Fruit fly (Drosophila melanogaster): ENCODE data around the gene RpL36A.

The RpL36A gene

dm6 chr2L:8034734-8035133 is 8.0 kb downstream of the RpL36A start (continued):
- TF ChIP-seq ato (GFP tag; IDR thresholded peaks at IDR 0.05; ENCODE audit: partially characterized antibody): no peak
- TF ChIP-seq Myb (GFP tag; optimal IDR thresholded peaks at IDR 0.05): peak; percentile 1
- peak; percentile 46 for TF ChIP-seq CG17829 (tag; optimal IDR thresholded peaks at IDR 0.05)
- TF ChIP-seq B-H1 (GFP tag; IDR thresholded peaks at IDR 0.05): peak; percentile 43; the same call in 2 of the 3 replicates
- peak; percentile 59 for TF ChIP-seq CG3281 (GFP tag; optimal IDR thresholded peaks at IDR 0.05)
- TF ChIP-seq CG6254 (GFP tag; optimal IDR thresholded peaks at IDR 0.05): peak; percentile 45
- no peak for TF ChIP-seq Mad (GFP tag; optimal IDR thresholded peaks at IDR 0.05)
- TF ChIP-seq Adf1 (GFP tag; IDR thresholded peaks at IDR 0.05): peak; percentile 13; the same call in 1 of the 2 replicates
- TF ChIP-seq prd (optimal IDR thresholded peaks at IDR 0.05): no peak
- peak; percentile 74; the same call in 2 of the 3 replicates for TF ChIP-seq prd (GFP tag; IDR thresholded peaks at IDR 0.05)
- TF ChIP-seq CG32532 (GFP tag; IDR thresholded peaks at IDR 0.05): peak; percentile 69
- no peak for TF ChIP-seq HLH4C (GFP tag; IDR thresholded peaks at IDR 0.05; ENCODE audit: partially characterized antibody)
- TF ChIP-seq seq (GFP tag; IDR thresholded peaks at IDR 0.05): peak; percentile 78
- no peak for TF ChIP-seq CG8478 (optimal IDR thresholded peaks at IDR 0.05)
- TF ChIP-seq CG6175 (GFP tag; IDR thresholded peaks at IDR 0.05): no peak
- no peak for TF ChIP-seq CG43689 (GFP tag; IDR thresholded peaks at IDR 0.05)
- no peak for TF ChIP-seq abd-A (tag; optimal IDR thresholded peaks at IDR 0.05)
- no peak for TF ChIP-seq Doc2 (GFP tag; IDR thresholded peaks at IDR 0.05)
- TF ChIP-seq dan (GFP tag; IDR thresholded peaks at IDR 0.05): no peak
- peak; percentile 40 for TF ChIP-seq Dek (tag; optimal IDR thresholded peaks at IDR 0.05)
- TF ChIP-seq CG5180 (GFP tag; optimal IDR thresholded peaks at IDR 0.05): no peak
- TF ChIP-seq nau (GFP tag; optimal IDR thresholded peaks at IDR 0.05): no peak
- peak; percentile 15 for TF ChIP-seq Nf-YB (GFP tag; optimal IDR thresholded peaks at IDR 0.05)
- TF ChIP-seq CG8290 (GFP tag; optimal IDR thresholded peaks at IDR 0.05): no peak
- TF ChIP-seq CG8290 (tag; optimal IDR thresholded peaks at IDR 0.05): peak in 1 of 2 experiments; percentile 64
- peak; percentile 21 for TF ChIP-seq CG12155 (GFP tag; optimal IDR thresholded peaks at IDR 0.05)
- TF ChIP-seq Doc3 (GFP tag; IDR thresholded peaks at IDR 0.05; ENCODE audit: partially characterized antibody): no peak
- no peak for TF ChIP-seq CG7928 (GFP tag; optimal IDR thresholded peaks at IDR 0.05)
- no peak for TF ChIP-seq corto (GFP tag; optimal IDR thresholded peaks at IDR 0.05)
- peak; percentile 20 for TF ChIP-seq eyg (GFP tag; optimal IDR thresholded peaks at IDR 0.05)
- TF ChIP-seq Vsx1 (GFP tag; optimal IDR thresholded peaks at IDR 0.05): peak; percentile 1
- no peak for TF ChIP-seq toy (GFP tag; IDR thresholded peaks at IDR 0.05)
- TF ChIP-seq CG8089 (GFP tag; optimal IDR thresholded peaks at IDR 0.05): no peak
- no peak for TF ChIP-seq CG6791 (GFP tag; IDR thresholded peaks at IDR 0.05; ENCODE audit: partially characterized antibody)
- no peak for TF ChIP-seq gt (GFP tag; IDR thresholded peaks at IDR 0.05)
- peak; percentile 35 for TF ChIP-seq Hr3 (GFP tag; optimal IDR thresholded peaks at IDR 0.05)
- TF ChIP-seq jigr1 (GFP tag; IDR thresholded peaks at IDR 0.05): no peak
- TF ChIP-seq dysf (GFP tag; IDR thresholded peaks at IDR 0.05): peak; percentile 74
- TF ChIP-seq Hmr (GFP tag; optimal IDR thresholded peaks at IDR 0.05): peak; percentile 63
- TF ChIP-seq Sin3A (optimal IDR thresholded peaks at IDR 0.05): no peak
- peak; percentile 0 for TF ChIP-seq CG1602 (GFP tag; optimal IDR thresholded peaks at IDR 0.05)
- peak; percentile 27; the same call in 1 of the 2 replicates for TF ChIP-seq sob (GFP tag; IDR thresholded peaks at IDR 0.05)
- TF ChIP-seq hkb (optimal IDR thresholded peaks at IDR 0.05): no peak
- peak; percentile 86 for TF ChIP-seq hkb (GFP tag; IDR thresholded peaks at IDR 0.05)
- TF ChIP-seq Optix (GFP tag; IDR thresholded peaks at IDR 0.05): 0 out of 3 replicates have a peak, but pooled peaks have one; percentile 13
- no peak; the same call in 1 of the 2 replicates for TF ChIP-seq klu (GFP tag; IDR thresholded peaks at IDR 0.05)
- peak; percentile 30 for TF ChIP-seq CG3407 (GFP tag; optimal IDR thresholded peaks at IDR 0.05)
- peak; percentile 67 for TF ChIP-seq CG2712 (tag; optimal IDR thresholded peaks at IDR 0.05)
- no peak for TF ChIP-seq knrl (GFP tag; IDR thresholded peaks at IDR 0.05; ENCODE audit: partially characterized antibody)
- no peak for TF ChIP-seq CG33213 (GFP tag; optimal IDR thresholded peaks at IDR 0.05)
- peak; percentile 76 for TF ChIP-seq unpg (GFP tag; optimal IDR thresholded peaks at IDR 0.05)
- TF ChIP-seq ERR (GFP tag; optimal IDR thresholded peaks at IDR 0.05): no peak
- TF ChIP-seq CG7786 (GFP tag; optimal IDR thresholded peaks at IDR 0.05): no peak
